Worm (Caenorhabditis elegans) whole organism, L3 larva: Measurements from ENCODE around the gene T10C6.6.
A peak's percentile ranks its signal among the peaks of the same experiment; 100 is the strongest.

Experiments
- ZK546.5 ChIP-seq: sonication (generic microtip); optimal IDR thresholded peaks from 2 replicates; lab custom pipeline; 2017; ENCODE audit warnings: missing biosample characterization, missing genetic modification characterization
- ceh-16 ChIP-seq: sonication (generic microtip); optimal IDR thresholded peaks from 2 replicates; lab custom pipeline; 2017; ENCODE audit warnings: missing biosample characterization, missing genetic modification characterization
- ceh-28 ChIP-seq: fragments of 150-350 bp; optimal IDR thresholded peaks from 2 replicates; lab custom pipeline; 2014; ENCODE audit warnings: missing biosample characterization, missing genetic modification reagents, missing genetic modification characterization
- ceh-9 ChIP-seq: sonication (generic microtip); optimal IDR thresholded peaks from 2 replicates; lab custom pipeline; 2018; ENCODE audit warnings: missing biosample characterization, missing genetic modification characterization
- egl-27 ChIP-seq: sonication (generic microtip); optimal IDR thresholded peaks from 4 replicates; lab custom pipeline; 2017; ENCODE audit warnings: missing biosample characterization, missing genetic modification reagents, missing genetic modification characterization
- egl-5 ChIP-seq: fragments of 150-350 bp; optimal IDR thresholded peaks from 2 replicates; lab custom pipeline; 2017; ENCODE audit warnings: missing biosample characterization, missing genetic modification reagents, missing genetic modification characterization, inconsistent platforms
- elt-1 ChIP-seq: fragments of 150-350 bp; optimal IDR thresholded peaks from 2 replicates; lab custom pipeline; 2014; ENCODE audit warnings: missing biosample characterization, missing genetic modification characterization
- elt-2 ChIP-seq: sonication (generic microtip); optimal IDR thresholded peaks from 2 replicates; lab custom pipeline; 2016; ENCODE audit warnings: missing genetic modification reagents, mild to moderate bottlenecking, missing genetic modification characterization, missing compliant biosample characterization
- elt-3 ChIP-seq, 3 experiments: fragments of 150-350 bp in 1 of 3; sonication (generic microtip) in 2 of 3; optimal IDR thresholded peaks; 2 replicates in 2 of 3; 4 replicates in 1 of 3; lab custom pipeline; 2014 to 2017; ENCODE audit warnings: missing biosample characterization in 3 of 3, missing genetic modification characterization in 3 of 3
- eor-1 ChIP-seq, 2 experiments: fragments of 150-350 bp; optimal IDR thresholded peaks; 2 replicates each; lab custom pipeline; 2014 to 2018; ENCODE audit warnings: missing biosample characterization in 2 of 2, missing genetic modification characterization in 2 of 2
- fkh-10 ChIP-seq: sonication (generic microtip); optimal IDR thresholded peaks from 2 replicates; lab custom pipeline; 2017; ENCODE audit warnings: missing biosample characterization, missing genetic modification reagents, missing genetic modification characterization
- fkh-2 ChIP-seq: fragments of 150-350 bp; optimal IDR thresholded peaks from 2 replicates; lab custom pipeline; 2014; ENCODE audit warnings: missing biosample characterization, missing genetic modification reagents, missing genetic modification characterization
- fos-1 ChIP-seq: fragments of 150-350 bp; optimal IDR thresholded peaks from 2 replicates; lab custom pipeline; 2014; ENCODE audit warnings: missing biosample characterization, missing genetic modification characterization
- hmg-11 ChIP-seq: sonication (generic microtip); optimal IDR thresholded peaks from 2 replicates; lab custom pipeline; 2016; ENCODE audit warnings: missing genetic modification characterization, missing compliant biosample characterization
- lin-15B ChIP-seq: fragments of 150-350 bp; optimal IDR thresholded peaks from 2 replicates; lab custom pipeline; 2014; ENCODE audit warnings: missing biosample characterization, missing genetic modification characterization
- mdl-1 ChIP-seq: fragments of 150-350 bp; optimal IDR thresholded peaks from 2 replicates; lab custom pipeline; 2014; ENCODE audit warnings: missing biosample characterization, missing genetic modification characterization
- mml-1 ChIP-seq: fragments of 150-350 bp; sonication (generic microtip); optimal IDR thresholded peaks from 3 replicates; lab custom pipeline; 2014; ENCODE audit warnings: missing biosample characterization, missing genetic modification characterization
- nhr-11 ChIP-seq: fragments of 150-350 bp; optimal IDR thresholded peaks from 2 replicates; lab custom pipeline; 2014; ENCODE audit warnings: missing biosample characterization, missing genetic modification characterization
- nhr-23 ChIP-seq: fragments of 150-350 bp; optimal IDR thresholded peaks from 2 replicates; lab custom pipeline; 2014; ENCODE audit warnings: missing biosample characterization, missing genetic modification reagents, missing genetic modification characterization
- nhr-25 ChIP-seq: sonication (generic microtip); optimal IDR thresholded peaks from 2 replicates; lab custom pipeline; 2017; ENCODE audit warnings: missing biosample characterization, missing genetic modification characterization
- nhr-28 ChIP-seq: fragments of 150-350 bp; optimal IDR thresholded peaks from 2 replicates; lab custom pipeline; 2014; ENCODE audit warnings: missing biosample characterization, missing genetic modification characterization
- nhr-67 ChIP-seq: fragments of 150-350 bp; optimal IDR thresholded peaks from 2 replicates; lab custom pipeline; 2014; ENCODE audit warnings: missing biosample characterization, missing genetic modification characterization
- nhr-77 ChIP-seq: fragments of 150-350 bp; optimal IDR thresholded peaks from 2 replicates; lab custom pipeline; 2014; ENCODE audit warnings: missing biosample characterization, missing genetic modification characterization
- pha-4 ChIP-seq: fragments of 150-350 bp; optimal IDR thresholded peaks from 2 replicates; lab custom pipeline; 2014; ENCODE audit warnings: missing biosample characterization, missing genetic modification reagents, missing genetic modification characterization
- pqm-1 ChIP-seq: fragments of 150-350 bp; optimal IDR thresholded peaks from 2 replicates; lab custom pipeline; 2017; ENCODE audit warnings: missing biosample characterization, missing genetic modification characterization, inconsistent platforms
- sea-2 ChIP-seq: fragments of 150-350 bp; sonication (generic microtip); optimal IDR thresholded peaks from 4 replicates; lab custom pipeline; 2014; ENCODE audit warnings: missing biosample characterization, missing genetic modification reagents, missing genetic modification characterization
- snpc-4 ChIP-seq: fragments of 150-350 bp; optimal IDR thresholded peaks from 2 replicates; lab custom pipeline; 2014; ENCODE audit warnings: missing biosample characterization, missing genetic modification characterization
- unc-39 ChIP-seq: sonication (generic microtip); optimal IDR thresholded peaks from 4 replicates; lab custom pipeline; 2017; ENCODE audit warnings: missing biosample characterization, missing genetic modification characterization
- unc-62 ChIP-seq: fragments of 150-350 bp; sonication (generic microtip); optimal IDR thresholded peaks from 4 replicates; lab custom pipeline; 2014; ENCODE audit warnings: missing biosample characterization, missing genetic modification reagents, missing genetic modification characterization
- ztf-11 ChIP-seq: fragments of 150-350 bp; optimal IDR thresholded peaks from 2 replicates; lab custom pipeline; 2014; ENCODE audit warnings: missing biosample characterization, missing genetic modification characterization
- ztf-4 ChIP-seq: fragments of 150-350 bp; optimal IDR thresholded peaks from 2 replicates; lab custom pipeline; 2014; ENCODE audit warnings: missing biosample characterization, missing genetic modification characterization

T10C6.6 gene

DNA sequence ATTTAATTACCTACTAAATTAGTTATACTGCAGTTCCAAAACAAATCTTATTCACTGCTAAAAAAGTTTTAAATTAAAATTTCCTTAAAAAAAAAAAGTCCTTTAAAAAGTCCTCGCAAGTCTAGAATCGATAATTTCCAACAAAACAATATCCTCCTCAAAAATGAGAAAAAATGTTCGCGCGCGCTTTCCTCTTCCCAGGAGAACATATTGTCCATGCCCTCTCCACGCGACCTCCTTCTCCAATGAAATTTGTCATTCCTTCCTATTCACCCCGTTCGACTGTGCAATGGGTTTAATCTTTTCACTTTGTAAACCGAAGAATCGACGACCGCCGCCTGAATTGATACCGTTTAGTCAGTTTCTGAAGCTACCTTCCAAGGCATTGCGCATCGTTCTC, 12.0 kb downstream of the T10C6.6 start, which contains the start of gene T10C6.10:
Gene T10C6.10 (plus strand): TSS at position 248 of the 400 bp plus-strand sequence.
- TF ChIP-seq ztf-11 (tag; lab: Kevin White, UChicago) (no peak), nhr-11 (tag; lab: Kevin White, UChicago) (no peak), unc-62 (GFP tag; lab: Kevin White, UChicago) (no peak), nhr-28 (no peak), unc-39 (tag; lab: Kevin White, UChicago) (no peak), elt-2 (tag; lab: Kevin White, UChicago) (no peak), nhr-77 (tag; lab: Kevin White, UChicago) (no peak)

DNA sequence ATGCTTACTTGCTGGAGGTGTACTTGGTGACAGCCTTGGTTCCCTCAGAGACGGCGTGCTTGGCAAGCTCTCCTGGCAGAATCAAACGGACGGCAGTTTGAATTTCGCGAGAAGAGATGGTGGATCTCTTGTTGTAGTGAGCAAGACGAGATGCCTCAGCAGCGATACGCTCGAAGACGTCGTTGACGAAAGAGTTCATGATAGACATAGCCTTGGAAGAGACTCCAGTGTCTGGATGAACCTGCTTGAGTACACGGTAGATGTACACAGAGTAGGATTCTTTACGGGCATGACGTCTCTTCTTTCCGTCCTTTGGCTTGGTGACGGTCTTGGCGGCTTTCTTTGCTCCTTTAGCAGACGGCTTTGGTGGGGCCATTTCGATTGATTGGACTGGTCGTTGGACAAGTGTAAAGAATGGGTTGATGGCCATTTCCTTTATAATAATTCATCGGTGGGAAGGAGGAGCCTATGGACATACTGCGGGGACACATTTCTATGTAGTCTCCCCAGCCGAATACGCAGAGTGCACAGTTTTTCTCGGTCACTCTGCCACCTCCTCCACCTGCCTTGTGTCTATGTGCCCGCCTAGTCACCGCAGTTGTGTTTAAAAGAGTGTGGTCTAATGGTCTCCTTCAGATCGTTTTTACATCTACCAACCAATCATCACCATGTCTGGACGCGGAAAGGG, 16.2 kb downstream of the T10C6.6 start, which contains the start of the genes his-4 and his-3:
Gene his-4 (minus strand): TSS at position 376 of the 688 bp plus-strand sequence.
Gene his-3 (plus strand): TSS at position 669 of the 688 bp plus-strand sequence.
- TF ChIP-seq snpc-4 (tag; lab: Kevin White, UChicago) (peak; percentile 28), pha-4 (tag; lab: Kevin White, UChicago) (peak; percentile 68), nhr-23 (tag; lab: Kevin White, UChicago) (peak; percentile 30), elt-2 (tag; lab: Kevin White, UChicago) (peak; percentile 60), pqm-1 (peak; percentile 41), nhr-25 (tag; lab: Kevin White, UChicago) (peak; percentile 93), elt-1 (tag; lab: Kevin White, UChicago) (peak; percentile 11)

DNA sequence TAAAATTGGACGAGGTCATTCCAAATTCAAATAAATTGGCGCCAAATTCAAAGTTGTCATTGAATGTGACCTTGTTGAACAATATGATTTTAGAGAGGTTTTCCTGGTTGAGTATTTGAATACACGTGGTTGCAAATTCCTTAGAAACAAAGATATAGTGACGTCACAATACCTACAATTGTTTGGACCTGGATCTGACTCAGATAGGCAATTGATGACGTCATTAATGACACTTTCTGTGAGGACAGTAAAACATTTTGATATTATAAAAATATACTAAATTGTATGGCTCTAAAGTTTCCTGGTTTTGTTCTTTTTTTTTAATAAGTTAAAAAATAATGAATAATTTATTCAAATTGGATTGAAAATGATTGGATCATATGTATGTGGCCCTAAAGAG, 17.3 kb downstream of the T10C6.6 start:
- TF ChIP-seq elt-3 (tag; optimal IDR thresholded peaks at IDR 0.05; lab: Kevin White, UChicago) (no peak), lin-15B (tag; lab: Kevin White, UChicago) (no peak), fos-1 (no peak), egl-27 (no peak), hmg-11 (no peak), nhr-67 (tag; lab: Kevin White, UChicago) (no peak), nhr-28 (no peak), ceh-9 (tag; lab: Kevin White, UChicago) (no peak), ZK546.5 (no peak), mdl-1 (tag; lab: Kevin White, UChicago) (no peak), ceh-16 (tag; lab: Kevin White, UChicago) (no peak), nhr-23 (tag; lab: Kevin White, UChicago) (no peak), fkh-2 (tag; lab: Kevin White, UChicago) (no peak), egl-5 (tag; lab: Kevin White, UChicago) (no peak), pqm-1 (no peak), sea-2 (GFP tag; lab: Kevin White, UChicago) (no peak), elt-1 (tag; lab: Kevin White, UChicago) (no peak)

DNA sequence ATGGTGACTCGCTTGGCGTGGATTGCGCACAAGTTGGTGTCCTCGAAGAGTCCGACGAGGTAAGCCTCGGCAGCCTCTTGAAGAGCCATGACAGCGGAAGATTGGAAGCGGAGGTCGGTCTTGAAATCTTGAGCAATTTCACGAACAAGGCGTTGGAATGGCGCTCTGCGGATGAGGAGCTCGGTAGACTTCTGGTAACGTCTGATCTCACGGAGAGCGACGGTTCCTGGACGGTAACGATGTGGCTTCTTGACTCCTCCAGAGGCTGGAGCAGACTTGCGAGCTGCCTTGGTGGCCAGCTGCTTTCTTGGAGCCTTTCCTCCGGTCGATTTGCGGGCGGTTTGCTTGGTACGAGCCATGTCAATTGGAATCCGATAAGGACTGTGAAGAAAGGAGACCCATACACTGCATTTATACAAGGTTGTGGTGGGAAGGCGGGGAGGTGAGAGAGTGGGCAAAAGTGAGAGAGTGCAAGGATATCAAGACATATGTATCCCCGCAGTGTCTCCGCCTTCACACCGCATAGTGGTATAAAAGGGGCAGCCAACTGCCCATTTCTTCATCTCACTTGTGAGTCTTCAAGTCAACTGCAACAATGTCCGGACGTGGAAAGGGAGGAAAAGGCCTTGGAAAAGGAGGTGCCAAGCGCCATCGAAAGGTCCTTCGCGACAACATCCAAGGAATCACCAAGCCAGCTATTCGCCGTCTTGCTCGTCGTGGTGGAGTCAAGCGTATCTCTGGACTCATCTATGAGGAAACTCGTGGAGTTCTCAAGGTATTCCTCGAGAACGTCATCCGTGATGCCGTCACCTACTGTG, 18.0 kb downstream of the T10C6.6 start, which contains the start of the genes his-2 and his-1:
Gene his-2 (minus strand): TSS at position 359 of the 818 bp plus-strand sequence.
Gene his-1 (plus strand): TSS at position 596 of the 818 bp plus-strand sequence.
- TF ChIP-seq nhr-25 (tag; lab: Kevin White, UChicago), result peak; percentile 34

DNA sequence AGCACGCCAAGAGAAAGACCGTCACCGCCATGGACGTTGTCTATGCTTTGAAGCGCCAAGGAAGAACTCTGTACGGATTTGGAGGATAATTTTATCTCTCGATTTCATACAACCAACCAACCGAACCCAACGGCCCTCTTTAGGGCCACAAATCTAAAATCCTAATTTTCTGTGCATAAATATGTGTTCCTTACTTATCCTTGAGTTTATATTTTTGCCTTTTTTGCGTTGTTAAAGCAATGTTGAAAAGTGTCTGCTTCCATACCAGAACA, 18.6 kb downstream of the T10C6.6 start:
- TF ChIP-seq ceh-28 (no peak), ztf-4 (tag; lab: Kevin White, UChicago) (no peak), nhr-25 (tag; lab: Kevin White, UChicago) (no peak), fkh-10 (no peak), eor-1 (tag; optimal IDR thresholded peaks at IDR 0.05; lab: Kevin White, UChicago) (no peak), pha-4 (tag; lab: Kevin White, UChicago) (no peak), mml-1 (no peak), fos-1 (no peak)
- TF ChIP-seq, all 47 proteins: peak for 0
